Worm (Caenorhabditis elegans) whole organism, L3 larva: ENCODE measurements around the gene sss-1.
"Not testable (repeated sequence)": the region's sequence is repeated elsewhere in the genome, so short reads cannot be mapped to it uniquely, and the experiment has no call there.

Experiments
- ZK546.5 ChIP-seq: sonication (generic microtip); optimal IDR thresholded peaks from 2 replicates; lab custom pipeline; 2017; ENCODE audit warnings: missing biosample characterization, missing genetic modification characterization
- aly-2 ChIP-seq: fragments of 150-350 bp; optimal IDR thresholded peaks from 2 replicates; lab custom pipeline; 2014; ENCODE audit warnings: missing biosample characterization, missing genetic modification characterization
- ama-1 ChIP-seq: fragments of 150-350 bp; optimal IDR thresholded peaks from 2 replicates; lab custom pipeline; 2018
- ceh-28 ChIP-seq: fragments of 150-350 bp; optimal IDR thresholded peaks from 2 replicates; lab custom pipeline; 2014; ENCODE audit warnings: missing biosample characterization, missing genetic modification reagents, missing genetic modification characterization
- daf-12 ChIP-seq: fragments of 150-350 bp; optimal IDR thresholded peaks from 2 replicates; lab custom pipeline; 2014; ENCODE audit warnings: missing biosample characterization, missing genetic modification reagents, missing genetic modification characterization
- egl-5 ChIP-seq: fragments of 150-350 bp; optimal IDR thresholded peaks from 2 replicates; lab custom pipeline; 2017; ENCODE audit warnings: missing biosample characterization, missing genetic modification reagents, missing genetic modification characterization, inconsistent platforms
- elt-1 ChIP-seq: fragments of 150-350 bp; optimal IDR thresholded peaks from 2 replicates; lab custom pipeline; 2014; ENCODE audit warnings: missing biosample characterization, missing genetic modification characterization
- elt-2 ChIP-seq: sonication (generic microtip); optimal IDR thresholded peaks from 2 replicates; lab custom pipeline; 2016; ENCODE audit warnings: missing genetic modification reagents, mild to moderate bottlenecking, missing genetic modification characterization, missing compliant biosample characterization
- fkh-10 ChIP-seq: sonication (generic microtip); optimal IDR thresholded peaks from 2 replicates; lab custom pipeline; 2017; ENCODE audit warnings: missing biosample characterization, missing genetic modification reagents, missing genetic modification characterization
- lin-15B ChIP-seq: fragments of 150-350 bp; optimal IDR thresholded peaks from 2 replicates; lab custom pipeline; 2014; ENCODE audit warnings: missing biosample characterization, missing genetic modification characterization
- lin-39 ChIP-seq: fragments of 150-350 bp; optimal IDR thresholded peaks from 2 replicates; lab custom pipeline; 2018; ENCODE audit warnings: missing biosample characterization, missing genetic modification reagents, missing genetic modification characterization
- lsy-12 ChIP-seq: sonication (generic microtip); optimal IDR thresholded peaks from 2 replicates; lab custom pipeline; 2016; ENCODE audit warnings: mild to moderate bottlenecking, missing genetic modification characterization, missing compliant biosample characterization
- mdl-1 ChIP-seq: fragments of 150-350 bp; optimal IDR thresholded peaks from 2 replicates; lab custom pipeline; 2014; ENCODE audit warnings: missing biosample characterization, missing genetic modification characterization
- mml-1 ChIP-seq: fragments of 150-350 bp; sonication (generic microtip); optimal IDR thresholded peaks from 3 replicates; lab custom pipeline; 2014; ENCODE audit warnings: missing biosample characterization, missing genetic modification characterization
- nfya-1 ChIP-seq: sonication (generic microtip); optimal IDR thresholded peaks from 2 replicates; lab custom pipeline; 2017; ENCODE audit warnings: missing genetic modification characterization, mild to moderate bottlenecking, missing compliant biosample characterization, antibody characterized with exemption, moderate library complexity; ENCODE audit not compliant: insufficient read depth
- nhr-11 ChIP-seq: fragments of 150-350 bp; optimal IDR thresholded peaks from 2 replicates; lab custom pipeline; 2014; ENCODE audit warnings: missing biosample characterization, missing genetic modification characterization
- nhr-12 ChIP-seq: fragments of 150-350 bp; optimal IDR thresholded peaks from 2 replicates; lab custom pipeline; 2014; ENCODE audit warnings: missing biosample characterization, missing genetic modification characterization
- nhr-23 ChIP-seq: fragments of 150-350 bp; optimal IDR thresholded peaks from 2 replicates; lab custom pipeline; 2014; ENCODE audit warnings: missing biosample characterization, missing genetic modification reagents, missing genetic modification characterization
- nhr-237 ChIP-seq: fragments of 150-350 bp; optimal IDR thresholded peaks from 2 replicates; lab custom pipeline; 2014; ENCODE audit warnings: missing biosample characterization, missing genetic modification characterization
- nhr-25 ChIP-seq: sonication (generic microtip); optimal IDR thresholded peaks from 2 replicates; lab custom pipeline; 2017; ENCODE audit warnings: missing biosample characterization, missing genetic modification characterization
- nhr-28 ChIP-seq: fragments of 150-350 bp; optimal IDR thresholded peaks from 2 replicates; lab custom pipeline; 2014; ENCODE audit warnings: missing biosample characterization, missing genetic modification characterization
- nhr-43 ChIP-seq: sonication (generic microtip); optimal IDR thresholded peaks from 2 replicates; lab custom pipeline; 2016; ENCODE audit warnings: mild to moderate bottlenecking, missing genetic modification characterization, missing compliant biosample characterization; ENCODE audit not compliant: poor library complexity, severe bottlenecking
- nhr-76 ChIP-seq: fragments of 150-350 bp; sonication (generic microtip); optimal IDR thresholded peaks from 5 replicates; lab custom pipeline; 2014; ENCODE audit warnings: missing biosample characterization, missing genetic modification characterization
- pha-4 ChIP-seq: fragments of 150-350 bp; optimal IDR thresholded peaks from 2 replicates; lab custom pipeline; 2014; ENCODE audit warnings: missing biosample characterization, missing genetic modification reagents, missing genetic modification characterization
- pqm-1 ChIP-seq: fragments of 150-350 bp; optimal IDR thresholded peaks from 2 replicates; lab custom pipeline; 2017; ENCODE audit warnings: missing biosample characterization, missing genetic modification characterization, inconsistent platforms
- snpc-4 ChIP-seq: fragments of 150-350 bp; optimal IDR thresholded peaks from 2 replicates; lab custom pipeline; 2014; ENCODE audit warnings: missing biosample characterization, missing genetic modification characterization
- tbx-2 ChIP-seq: sonication (generic microtip); optimal IDR thresholded peaks from 2 replicates; lab custom pipeline; 2016; ENCODE audit warnings: mild to moderate bottlenecking, missing genetic modification characterization, missing compliant biosample characterization
- unc-39 ChIP-seq: sonication (generic microtip); optimal IDR thresholded peaks from 4 replicates; lab custom pipeline; 2017; ENCODE audit warnings: missing biosample characterization, missing genetic modification characterization
- unc-62 ChIP-seq: fragments of 150-350 bp; sonication (generic microtip); optimal IDR thresholded peaks from 4 replicates; lab custom pipeline; 2014; ENCODE audit warnings: missing biosample characterization, missing genetic modification reagents, missing genetic modification characterization
- zag-1 ChIP-seq: fragments of 150-350 bp; optimal IDR thresholded peaks from 2 replicates; lab custom pipeline; 2014; ENCODE audit warnings: missing biosample characterization, missing genetic modification characterization
- ztf-11 ChIP-seq: fragments of 150-350 bp; optimal IDR thresholded peaks from 2 replicates; lab custom pipeline; 2014; ENCODE audit warnings: missing biosample characterization, missing genetic modification characterization

Gene sss-1

ce11 chrIV:9893649-9894048 is at the start of gene sss-1:
Gene sss-1 (minus strand): TSS chrIV:9893749.
- not testable (repeated sequence) for TF ChIP-seq nhr-11 (tag; lab: Kevin White, UChicago); fkh-10 (GFP tag; lab: Kevin White, UChicago); nhr-12 (tag; lab: Kevin White, UChicago)
- TF ChIP-seq, all 47 proteins: peak for 0; not testable (repeated sequence) for 47

- TF ChIP-seq pqm-1 (tag; lab: Kevin White, UChicago) (no peak), elt-2 (tag; lab: Kevin White, UChicago) (no peak), ama-1 (lab: Kevin White, UChicago) (no peak), daf-12 (tag; lab: Kevin White, UChicago) (no peak), unc-39 (tag; lab: Kevin White, UChicago) (no peak)
These were observed 49.7 kb upstream of the sss-1 start for ce11 chrIV:9943214-9943613.

- no peak for TF ChIP-seq aly-2 (tag; lab: Kevin White, UChicago)
- TF ChIP-seq fkh-10 (GFP tag; lab: Kevin White, UChicago), result no peak
- TF ChIP-seq mml-1 (tag; lab: Kevin White, UChicago), result no peak
- no peak for TF ChIP-seq nhr-28
- no peak for TF ChIP-seq elt-1 (tag; lab: Kevin White, UChicago)
- no peak for TF ChIP-seq tbx-2 (tag; lab: Kevin White, UChicago)
- TF ChIP-seq mdl-1 (tag; lab: Kevin White, UChicago), result no peak
These were observed 40.0 kb upstream of the sss-1 start, which contains the start of gene spe-29 for ce11 chrIV:9933580-9933979. Gene spe-29 (plus strand): TSS chrIV:9933880.

- TF ChIP-seq ztf-11 (no peak), ZK546.5 (tag; lab: Kevin White, UChicago) (no peak), lin-15B (tag; lab: Kevin White, UChicago) (peak; percentile 75), pha-4 (tag; lab: Kevin White, UChicago) (peak; percentile 84), fkh-10 (GFP tag; lab: Kevin White, UChicago) (no peak), nhr-23 (peak; percentile 47), nhr-28 (no peak), ama-1 (lab: Kevin White, UChicago) (no peak)
These were observed 38.5 kb upstream of the sss-1 start, which contains the start of the genes trmt-10A and F25H8.2 for ce11 chrIV:9932055-9932454. Gene trmt-10A (minus strand): TSS chrIV:9932213. Gene F25H8.2 (plus strand): TSS chrIV:9932235.

ce11 chrIV:9928180-9928896 is 34.8 kb upstream of the sss-1 start, which contains the start of gene dur-1:
Gene dur-1 (minus strand): TSS chrIV:9928230.
- TF ChIP-seq egl-5 (tag; lab: Kevin White, UChicago) (peak; percentile 32), ceh-28 (peak; percentile 5), tbx-2 (tag; lab: Kevin White, UChicago) (no peak), nfya-1 (tag; lab: Kevin White, UChicago) (peak; percentile 25)

- TF ChIP-seq lin-39, result no peak
- no peak for TF ChIP-seq lsy-12 (tag; lab: Kevin White, UChicago)
- TF ChIP-seq snpc-4 (tag; lab: Kevin White, UChicago), result no peak
- TF ChIP-seq mdl-1 (tag; lab: Kevin White, UChicago), result no peak
- TF ChIP-seq nhr-76 (tag; lab: Kevin White, UChicago), result no peak
- TF ChIP-seq nhr-43 (tag; lab: Kevin White, UChicago), result no peak
- TF ChIP-seq ztf-11, result no peak
- no peak for TF ChIP-seq unc-62 (GFP tag; lab: Kevin White, UChicago)
- no peak for TF ChIP-seq ceh-28
- TF ChIP-seq nhr-28, result no peak
- no peak for TF ChIP-seq nhr-25 (tag; lab: Kevin White, UChicago)
- TF ChIP-seq mml-1 (tag; lab: Kevin White, UChicago), result no peak
- TF ChIP-seq zag-1 (tag; lab: Kevin White, UChicago), result no peak
- no peak for TF ChIP-seq nhr-237 (tag; lab: Kevin White, UChicago)
- TF ChIP-seq, all 47 proteins: peak for 0
These were observed 30.9 kb upstream of the sss-1 start for ce11 chrIV:9924419-9924818.
